Worm (Caenorhabditis elegans) whole organism, L3 larva: ENCODE data around the gene srsx-32.

Source experiments
- ceh-16 ChIP-seq: sonication (generic microtip); optimal IDR thresholded peaks from 2 replicates; lab custom pipeline; 2017; ENCODE audit warnings: missing biosample characterization, missing genetic modification characterization
- ceh-82 ChIP-seq: fragments of 150-350 bp; optimal IDR thresholded peaks from 2 replicates; lab custom pipeline; 2014; ENCODE audit warnings: missing biosample characterization, missing genetic modification characterization
- elt-1 ChIP-seq: fragments of 150-350 bp; optimal IDR thresholded peaks from 2 replicates; lab custom pipeline; 2014; ENCODE audit warnings: missing biosample characterization, missing genetic modification characterization
- fkh-10 ChIP-seq: sonication (generic microtip); optimal IDR thresholded peaks from 2 replicates; lab custom pipeline; 2017; ENCODE audit warnings: missing biosample characterization, missing genetic modification reagents, missing genetic modification characterization
- fos-1 ChIP-seq: fragments of 150-350 bp; optimal IDR thresholded peaks from 2 replicates; lab custom pipeline; 2014; ENCODE audit warnings: missing biosample characterization, missing genetic modification characterization
- nhr-28 ChIP-seq: fragments of 150-350 bp; optimal IDR thresholded peaks from 2 replicates; lab custom pipeline; 2014; ENCODE audit warnings: missing biosample characterization, missing genetic modification characterization
- nhr-43 ChIP-seq: sonication (generic microtip); optimal IDR thresholded peaks from 2 replicates; lab custom pipeline; 2016; ENCODE audit warnings: mild to moderate bottlenecking, missing genetic modification characterization, missing compliant biosample characterization; ENCODE audit not compliant: poor library complexity, severe bottlenecking
- nhr-76 ChIP-seq: fragments of 150-350 bp; sonication (generic microtip); optimal IDR thresholded peaks from 5 replicates; lab custom pipeline; 2014; ENCODE audit warnings: missing biosample characterization, missing genetic modification characterization
- pha-4 ChIP-seq: fragments of 150-350 bp; optimal IDR thresholded peaks from 2 replicates; lab custom pipeline; 2014; ENCODE audit warnings: missing biosample characterization, missing genetic modification reagents, missing genetic modification characterization
- sea-2 ChIP-seq: fragments of 150-350 bp; sonication (generic microtip); optimal IDR thresholded peaks from 4 replicates; lab custom pipeline; 2014; ENCODE audit warnings: missing biosample characterization, missing genetic modification reagents, missing genetic modification characterization
- skn-1 ChIP-seq: fragments of 150-350 bp; optimal IDR thresholded peaks from 2 replicates; lab custom pipeline; 2014; ENCODE audit warnings: missing biosample characterization, missing genetic modification characterization
- snpc-4 ChIP-seq: fragments of 150-350 bp; optimal IDR thresholded peaks from 2 replicates; lab custom pipeline; 2014; ENCODE audit warnings: missing biosample characterization, missing genetic modification characterization

ce11 chrV:7005964-7006363 is 11.2 kb upstream of the srsx-32 start, which contains the start of gene spig-10:
- TF ChIP-seq nhr-28 (tag; lab: Kevin White, UChicago) (no peak), elt-1 (tag; lab: Kevin White, UChicago) (no peak), ceh-82 (tag; lab: Kevin White, UChicago) (no peak), pha-4 (no peak), skn-1 (tag; lab: Kevin White, UChicago) (no peak), fos-1 (no peak), fkh-10 (GFP tag; lab: Kevin White, UChicago) (no peak), sea-2 (GFP tag; lab: Kevin White, UChicago) (no peak), ceh-16 (tag; lab: Kevin White, UChicago) (no peak), nhr-43 (tag; lab: Kevin White, UChicago) (no peak), snpc-4 (tag; lab: Kevin White, UChicago) (no peak), nhr-76 (no peak)
